Worm (Caenorhabditis elegans) whole organism, early embryonic: ENCODE measurements around the gene F55B11.2.

Experiments used
- ama-1 ChIP-seq: fragments of 150-350 bp; optimal IDR thresholded peaks from 2 replicates; lab custom pipeline; 2014
- ets-7 ChIP-seq: sonication (generic microtip); optimal IDR thresholded peaks from 2 replicates; lab custom pipeline; 2016; ENCODE audit warnings: missing genotype, missing genetic modification characterization, missing compliant biosample characterization

ce11 chrIV:14437391-14437790 is 14.3 kb upstream of the F55B11.2 start:
- no peak for TF ChIP-seq ets-7
- no peak for TF ChIP-seq ama-1 (lab: Kevin White, UChicago)
